Worm (Caenorhabditis elegans) whole organism, L1 larva: ENCODE measurements around the gene cul-2.

Experiments
- C04F5.9 ChIP-seq: sonication (generic microtip); optimal IDR thresholded peaks from 2 replicates; lab custom pipeline; 2016; ENCODE audit warnings: missing genetic modification characterization, missing compliant biosample characterization
- C16A3.4 ChIP-seq: fragments of 150-350 bp; optimal IDR thresholded peaks from 2 replicates; lab custom pipeline; 2014; ENCODE audit warnings: missing biosample characterization, missing genetic modification characterization
- C34B4.2 ChIP-seq: sonication (generic microtip); optimal IDR thresholded peaks from 2 replicates; lab custom pipeline; 2017; ENCODE audit warnings: mild to moderate bottlenecking, missing genetic modification characterization, missing compliant biosample characterization
- Y116A8C.19 ChIP-seq: sonication (generic microtip); optimal IDR thresholded peaks from 2 replicates; lab custom pipeline; 2016; ENCODE audit warnings: missing compliant biosample characterization, missing genetic modification characterization, borderline replicate concordance
- blmp-1 ChIP-seq: fragments of 150-350 bp; optimal IDR thresholded peaks from 2 replicates; lab custom pipeline; 2014; ENCODE audit warnings: missing biosample characterization, missing genetic modification characterization
- dsc-1 ChIP-seq: sonication (generic microtip); optimal IDR thresholded peaks from 2 replicates; lab custom pipeline; 2016; ENCODE audit warnings: mild to moderate bottlenecking, missing genetic modification characterization, missing compliant biosample characterization
- efl-1 ChIP-seq, 4 experiments: fragments of 150-350 bp; optimal IDR thresholded peaks in 3 of 4; peaks in 1 of 4; 1 replicate in 1 of 4; 2 replicates in 3 of 4; lab custom pipeline; 2014; ENCODE audit warnings: missing biosample characterization in 2 of 4, missing genetic modification characterization in 2 of 4, missing genetic modification reagents in 2 of 4
- elt-2 ChIP-seq: sonication (generic microtip); optimal IDR thresholded peaks from 2 replicates; lab custom pipeline; 2016; ENCODE audit warnings: missing genetic modification characterization, mild to moderate bottlenecking, inconsistent platforms, missing compliant biosample characterization, missing genetic modification reagents
- elt-3 ChIP-seq, 6 experiments: fragments of 150-350 bp in 1 of 6; sonication (generic microtip); optimal IDR thresholded peaks; 2 replicates each; lab custom pipeline; 2017 to 2018; ENCODE audit warnings: missing biosample characterization in 6 of 6, missing genetic modification characterization in 6 of 6, inconsistent platforms in 1 of 6
- ets-5 ChIP-seq: fragments of 200-800 bp; sonication (Bioruptor generic); IDR thresholded peaks from 2 replicates; pipeline ENCODE4 v1.3.6; 2022; ENCODE audit warnings: missing genetic modification characterization, missing compliant biosample characterization
- hlh-17 ChIP-seq: fragments of 200-800 bp; sonication (Bioruptor generic); optimal IDR thresholded peaks from 2 replicates; lab custom pipeline; 2018; ENCODE audit warnings: missing genetic modification characterization, mild to moderate bottlenecking, missing compliant biosample characterization, moderate library complexity, borderline replicate concordance
- hpl-2 ChIP-seq: fragments of 150-350 bp; optimal IDR thresholded peaks from 2 replicates; lab custom pipeline; 2014; ENCODE audit warnings: missing biosample characterization, missing genetic modification reagents, missing genetic modification characterization
- isw-1 ChIP-seq: fragments of 200-800 bp; sonication (Bioruptor generic); IDR thresholded peaks from 2 replicates; pipeline ENCODE4 v1.3.6; 2022; ENCODE audit warnings: missing genetic modification characterization, missing compliant biosample characterization
- jun-1 ChIP-seq: fragments of 150-350 bp; optimal IDR thresholded peaks from 2 replicates; lab custom pipeline; 2014; ENCODE audit warnings: missing biosample characterization, missing genetic modification reagents, missing genetic modification characterization
- lin-14 ChIP-seq: fragments of 200-800 bp; sonication (Bioruptor generic); optimal IDR thresholded peaks from 2 replicates; lab custom pipeline; 2018; ENCODE audit warnings: mild to moderate bottlenecking, missing genetic modification characterization, moderate library complexity, missing compliant biosample characterization
- lin-35 ChIP-seq, 2 experiments: fragments of 150-350 bp; optimal IDR thresholded peaks; 2 replicates each; lab custom pipeline; 2014; ENCODE audit warnings: missing biosample characterization in 2 of 2, missing genetic modification characterization in 2 of 2, missing genetic modification reagents in 2 of 2
- lin-39 ChIP-seq: fragments of 150-350 bp; optimal IDR thresholded peaks from 2 replicates; lab custom pipeline; 2014; ENCODE audit warnings: missing biosample characterization, missing genetic modification reagents, missing genetic modification characterization
- lsy-2 ChIP-seq, 2 experiments: fragments of 150-350 bp; optimal IDR thresholded peaks; 2 replicates each; lab custom pipeline; 2014; ENCODE audit warnings: missing biosample characterization in 2 of 2, missing genetic modification characterization in 2 of 2
- mef-2 ChIP-seq: fragments of 150-350 bp; optimal IDR thresholded peaks from 2 replicates; lab custom pipeline; 2014; ENCODE audit warnings: missing biosample characterization, missing genetic modification characterization
- mep-1 ChIP-seq: fragments of 150-350 bp; optimal IDR thresholded peaks from 2 replicates; lab custom pipeline; 2014; ENCODE audit warnings: missing biosample characterization, missing genetic modification characterization
- nhr-11 ChIP-seq: fragments of 150-350 bp; optimal IDR thresholded peaks from 2 replicates; lab custom pipeline; 2014; ENCODE audit warnings: missing biosample characterization, missing genetic modification characterization
- nhr-12 ChIP-seq: sonication (generic microtip); optimal IDR thresholded peaks from 2 replicates; lab custom pipeline; 2017; ENCODE audit warnings: missing biosample characterization, missing genetic modification characterization
- nhr-20 ChIP-seq: sonication (generic microtip); optimal IDR thresholded peaks from 2 replicates; lab custom pipeline; 2016; ENCODE audit warnings: mild to moderate bottlenecking, missing genetic modification characterization, missing compliant biosample characterization
- nhr-77 ChIP-seq: fragments of 150-350 bp; optimal IDR thresholded peaks from 2 replicates; lab custom pipeline; 2014; ENCODE audit warnings: missing biosample characterization, missing genetic modification characterization
- nhr-84 ChIP-seq: sonication (generic microtip); optimal IDR thresholded peaks from 2 replicates; lab custom pipeline; 2017; ENCODE audit warnings: missing biosample characterization, missing genetic modification characterization
- nhr-85 ChIP-seq: sonication (generic microtip); peaks from one replicate; lab custom pipeline; 2016; ENCODE audit warnings: missing genetic modification characterization, inconsistent platforms, missing compliant biosample characterization
- rnt-1 ChIP-seq: sonication (generic microtip); optimal IDR thresholded peaks from 2 replicates; lab custom pipeline; 2016; ENCODE audit warnings: mild to moderate bottlenecking, missing genetic modification characterization, moderate library complexity, missing compliant biosample characterization
- skn-1 ChIP-seq: fragments of 150-350 bp; optimal IDR thresholded peaks from 2 replicates; lab custom pipeline; 2014; ENCODE audit warnings: missing biosample characterization, missing genetic modification characterization
- snu-23 ChIP-seq: sonication (generic microtip); optimal IDR thresholded peaks from 2 replicates; lab custom pipeline; 2016; ENCODE audit warnings: missing genetic modification characterization, missing compliant biosample characterization
- sup-37 ChIP-seq: fragments of 200-800 bp; sonication (Bioruptor generic); optimal IDR thresholded peaks from 2 replicates; lab custom pipeline; 2018; ENCODE audit warnings: mild to moderate bottlenecking, missing genetic modification characterization, missing compliant biosample characterization
- swsn-7 ChIP-seq: sonication (generic microtip); optimal IDR thresholded peaks from 2 replicates; lab custom pipeline; 2016; ENCODE audit warnings: missing genetic modification characterization, missing compliant biosample characterization
- tlp-1 ChIP-seq: fragments of 150-350 bp; optimal IDR thresholded peaks from 2 replicates; lab custom pipeline; 2014; ENCODE audit warnings: missing biosample characterization, missing genetic modification characterization
- unc-98 ChIP-seq: fragments of 200-800 bp; sonication (Bioruptor generic); IDR thresholded peaks from 2 replicates; pipeline ENCODE4 v1.3.6; 2022; ENCODE audit warnings: missing genetic modification characterization, missing compliant biosample characterization
- zip-4 ChIP-seq: fragments of 200-800 bp; sonication (Bioruptor generic); optimal IDR thresholded peaks from 2 replicates; lab custom pipeline; 2018; ENCODE audit warnings: mild to moderate bottlenecking, missing genetic modification characterization, moderate library complexity, missing compliant biosample characterization

The cul-2 gene

DNA sequence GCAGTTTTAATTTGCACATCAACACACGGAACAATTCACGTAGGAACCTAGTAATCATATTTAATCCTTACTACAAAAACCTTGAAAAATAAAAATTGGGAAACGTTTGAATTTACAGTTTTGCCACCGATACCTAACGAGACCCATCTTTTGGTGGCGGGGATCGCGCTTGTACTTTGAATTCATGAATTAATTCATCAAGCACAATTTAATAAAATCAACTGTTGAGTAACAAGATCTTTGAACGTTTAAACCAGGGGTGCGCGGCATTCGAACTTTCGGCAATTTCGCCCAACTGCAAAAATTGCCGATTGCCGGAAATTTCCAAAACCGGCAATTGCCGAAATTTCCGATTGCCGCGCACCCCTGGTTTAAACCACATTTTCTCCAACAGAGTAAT is 30.4 kb upstream of the cul-2 start:
- TF ChIP-seq efl-1 (optimal IDR thresholded peaks at IDR 0.05; lab: Kevin White, UChicago): no peak
- TF ChIP-seq efl-1 (GFP tag; optimal IDR thresholded peaks at IDR 0.05 in 1 of 2; lab: Kevin White, UChicago): peak in 1 of 2 experiments; percentile 43
- TF ChIP-seq skn-1 (tag; lab: Kevin White, UChicago): no peak

DNA sequence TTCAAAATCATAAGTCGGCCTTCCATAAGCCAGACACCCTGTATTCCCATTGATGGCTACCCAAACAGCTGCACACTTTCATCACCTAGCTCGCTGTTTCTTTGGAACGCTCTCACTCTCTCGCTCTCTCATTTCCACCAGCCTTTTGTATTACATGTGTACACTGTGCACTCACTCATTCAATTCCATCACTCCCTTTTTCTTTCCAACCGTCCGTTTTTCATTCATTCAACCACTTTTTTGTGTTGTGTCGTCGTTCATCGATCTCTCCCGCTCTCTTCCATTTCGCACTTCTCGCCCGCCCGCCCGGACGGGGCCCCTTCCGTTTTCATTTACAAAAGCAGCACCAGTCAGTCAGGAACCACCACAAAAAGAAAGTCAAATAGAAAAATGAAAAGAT is 29.1 kb upstream of the cul-2 start:
- TF ChIP-seq ets-5 (GFP tag; lab: Robert Waterston, UW) (no peak), nhr-77 (tag; lab: Kevin White, UChicago) (no peak), isw-1 (GFP tag; lab: Robert Waterston, UW) (no peak), lin-14 (peak; percentile 52), lin-39 (tag; lab: Kevin White, UChicago) (no peak), nhr-20 (tag; lab: Kevin White, UChicago) (no peak), C04F5.9 (tag; lab: Kevin White, UChicago) (no peak)

DNA sequence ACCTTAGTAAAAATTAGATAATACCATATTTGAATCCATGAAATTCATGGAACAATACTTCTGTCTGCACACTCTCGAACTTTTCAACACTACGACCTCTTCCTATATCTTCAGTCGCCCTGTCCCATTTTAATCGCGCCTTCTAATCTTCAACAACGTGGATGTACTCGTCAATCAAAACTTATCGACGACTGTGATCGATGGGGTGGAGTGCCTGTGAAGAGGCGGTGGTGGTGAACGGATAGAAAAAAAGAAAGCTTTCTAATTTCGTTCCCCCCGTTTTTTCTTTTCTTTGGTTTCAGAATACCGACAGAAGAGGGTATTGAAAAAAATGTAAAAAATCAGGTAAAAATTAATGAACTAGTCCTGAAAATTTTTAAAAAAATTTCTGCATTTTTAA is 28.0 kb upstream of the cul-2 start:
- peak; percentile 35 for TF ChIP-seq lin-14
- TF ChIP-seq hpl-2: no peak
- TF ChIP-seq nhr-12: no peak
- TF ChIP-seq blmp-1 (tag; lab: Kevin White, UChicago): peak; percentile 78

DNA sequence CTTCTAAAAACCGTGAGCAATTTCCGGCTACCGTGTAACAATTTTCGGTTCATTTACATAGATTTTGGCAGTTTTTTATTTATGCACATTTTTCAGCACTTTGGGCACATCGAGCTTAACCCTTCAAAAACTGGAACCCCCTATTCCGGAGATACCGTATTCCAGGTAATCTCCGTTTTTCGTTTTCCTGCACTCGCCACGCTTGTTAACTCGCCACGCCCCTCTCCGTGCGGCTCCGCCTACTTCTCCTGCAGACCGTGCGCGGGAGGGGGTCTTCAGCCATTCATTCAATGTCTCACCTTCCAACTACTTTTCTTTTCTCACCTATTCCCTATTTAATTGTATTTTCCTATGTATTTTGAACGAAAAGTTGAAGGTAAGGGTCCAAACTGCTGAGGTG is 26.9 kb upstream of the cul-2 start:
- TF ChIP-seq blmp-1 (tag; lab: Kevin White, UChicago) (peak; percentile 27), unc-98 (GFP tag; lab: Robert Waterston, UW) (no peak), mef-2 (tag; lab: Kevin White, UChicago) (no peak), efl-1 (optimal IDR thresholded peaks at IDR 0.05; lab: Kevin White, UChicago) (no peak), efl-1 (GFP tag; optimal IDR thresholded peaks at IDR 0.05 in 1 of 2; lab: Kevin White, UChicago) (peak in 1 of 2 experiments; percentile 85)
- TF ChIP-seq, all 84 proteins: peak for 2

DNA sequence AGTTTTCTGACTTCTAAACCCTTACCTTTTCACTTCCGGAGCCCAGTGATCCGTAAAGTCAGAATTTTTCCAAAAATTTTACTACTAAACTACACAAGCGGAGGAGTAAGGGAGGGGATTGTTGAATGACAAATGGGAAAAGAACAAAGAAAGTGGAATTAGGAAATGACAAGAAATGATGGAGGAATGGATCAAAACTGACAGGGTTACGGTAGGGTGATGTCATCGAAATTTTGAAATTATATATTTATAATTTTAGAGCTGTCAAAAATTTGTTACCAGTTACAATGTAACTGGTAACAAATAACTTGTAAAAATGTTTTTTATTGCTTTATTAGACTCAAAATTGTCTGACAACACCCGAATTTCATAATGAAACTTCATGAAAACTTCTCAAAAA is 20.7 kb upstream of the cul-2 start:
- TF ChIP-seq C34B4.2 (tag; lab: Kevin White, UChicago): no peak
- peak in 1 of 2 experiments; percentile 25 for TF ChIP-seq lsy-2 (tag; optimal IDR thresholded peaks at IDR 0.05; lab: Kevin White, UChicago)

DNA sequence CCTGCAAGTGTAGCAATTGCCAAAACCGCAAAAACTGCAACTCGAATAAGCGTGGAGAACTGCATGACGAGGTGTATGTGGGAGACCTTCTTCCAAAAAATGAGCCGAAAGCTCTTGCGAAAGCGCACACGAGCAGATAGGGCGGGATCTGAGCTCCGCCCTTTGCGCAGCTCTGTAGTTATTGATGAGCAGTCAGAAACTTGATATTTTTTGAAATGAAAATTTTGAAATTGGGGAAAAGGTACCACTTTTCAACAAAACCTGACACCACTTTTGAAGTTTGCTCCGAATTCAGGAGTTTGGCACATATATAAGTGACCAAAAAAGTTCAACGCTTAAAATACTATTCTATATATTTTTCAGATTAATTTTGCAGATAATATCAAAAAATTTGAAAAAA is 19.3 kb upstream of the cul-2 start, which contains the start of gene flp-15:
flp-15 (minus strand) TSS at position 101 of the 400 bp plus-strand sequence.
- TF ChIP-seq mep-1 (tag; lab: Kevin White, UChicago): no peak
- TF ChIP-seq nhr-84 (tag; lab: Kevin White, UChicago): no peak
- TF ChIP-seq efl-1 (optimal IDR thresholded peaks at IDR 0.05; lab: Kevin White, UChicago): no peak
- peak in 1 of 2 experiments; percentile 37 for TF ChIP-seq efl-1 (GFP tag; optimal IDR thresholded peaks at IDR 0.05 in 1 of 2; lab: Kevin White, UChicago)
- no peak for TF ChIP-seq rnt-1
- no peak for TF ChIP-seq hlh-17 (GFP tag; lab: Kevin White, UChicago)
- no peak for TF ChIP-seq sup-37 (GFP tag; lab: Kevin White, UChicago)
- TF ChIP-seq, all 84 proteins: peak for 1

DNA sequence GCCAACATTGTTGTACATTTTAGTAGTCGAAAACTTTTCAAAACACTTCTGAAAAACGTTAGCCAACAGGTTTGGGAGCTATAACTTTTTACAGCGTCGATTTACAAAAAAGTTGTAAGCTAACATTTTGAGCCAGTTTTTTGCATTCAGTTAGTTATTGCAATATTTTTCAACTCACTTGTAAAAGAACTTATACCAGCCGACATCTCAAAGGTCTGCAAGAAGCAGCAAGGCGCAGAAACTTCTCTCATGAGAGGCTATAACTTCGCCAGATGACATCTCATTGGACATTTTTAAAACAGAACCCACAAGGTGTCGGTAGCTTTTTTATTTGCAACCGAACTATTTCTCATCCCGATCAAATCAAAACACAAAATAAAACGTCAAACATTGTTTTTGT is 17.6 kb upstream of the cul-2 start:
- TF ChIP-seq efl-1 (optimal IDR thresholded peaks at IDR 0.05; lab: Kevin White, UChicago) (no peak), efl-1 (GFP tag; optimal IDR thresholded peaks at IDR 0.05 in 1 of 2; lab: Kevin White, UChicago) (peak in 1 of 2 experiments; percentile 15), zip-4 (GFP tag; lab: Kevin White, UChicago) (no peak)

DNA sequence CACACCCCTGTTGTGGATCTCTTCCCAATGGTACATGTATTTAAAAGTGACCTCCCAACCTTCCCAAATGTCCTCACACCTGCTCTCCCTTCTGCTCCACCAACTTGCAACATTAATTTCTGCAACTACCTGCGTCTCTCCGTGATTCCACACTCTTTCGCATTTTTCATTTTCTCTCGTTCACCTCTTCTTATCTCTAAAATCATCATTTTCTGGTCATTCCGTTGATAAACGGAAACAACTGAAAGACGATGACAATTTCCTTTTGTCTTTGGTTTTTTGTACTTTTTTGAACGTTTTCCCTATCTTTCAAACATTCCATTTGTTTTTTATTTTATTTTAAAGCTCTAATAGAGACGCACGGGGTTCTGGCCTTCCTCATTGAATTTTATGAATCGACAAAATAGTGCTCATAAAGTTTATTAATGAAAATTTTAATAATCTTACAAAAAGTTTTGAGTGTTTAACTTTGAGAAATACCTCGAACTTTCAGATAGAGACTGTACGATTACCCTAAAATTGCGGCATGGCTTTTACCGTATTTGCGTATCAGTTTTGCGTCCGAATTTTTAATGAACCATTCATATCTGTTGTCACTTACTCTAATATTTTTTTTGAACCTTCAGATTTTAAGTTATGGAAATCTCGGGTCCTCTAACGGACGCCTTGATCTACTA is 14.3 kb upstream of the cul-2 start, which contains the start of gene aqp-11:
aqp-11 (plus strand) TSS at position 627 of the 677 bp plus-strand sequence.
- TF ChIP-seq lin-35 (GFP tag; optimal IDR thresholded peaks at IDR 0.05; lab: Kevin White, UChicago) (peak in 1 of 2 experiments; percentile 38), mep-1 (tag; lab: Kevin White, UChicago) (peak; percentile 5), nhr-85 (tag; lab: Kevin White, UChicago) (peak; percentile 29), elt-2 (peak; percentile 40), elt-3 (tag; optimal IDR thresholded peaks at IDR 0.05; lab: Kevin White, UChicago) (peak in 1 of 6 experiments; percentile 42), nhr-12 (no peak), nhr-11 (tag; lab: Kevin White, UChicago) (no peak), skn-1 (tag; lab: Kevin White, UChicago) (peak; percentile 96), lin-14 (peak; percentile 35), nhr-77 (tag; lab: Kevin White, UChicago) (no peak), Y116A8C.19 (tag; lab: Kevin White, UChicago) (no peak), tlp-1 (tag; lab: Kevin White, UChicago) (no peak), C16A3.4 (tag; lab: Kevin White, UChicago) (no peak), efl-1 (optimal IDR thresholded peaks at IDR 0.05; lab: Kevin White, UChicago) (peak in 1 of 2 experiments; percentile 13), efl-1 (GFP tag; optimal IDR thresholded peaks at IDR 0.05 in 1 of 2; lab: Kevin White, UChicago) (no peak), swsn-7 (tag; lab: Kevin White, UChicago) (no peak), dsc-1 (tag; lab: Kevin White, UChicago) (no peak), lin-39 (tag; lab: Kevin White, UChicago) (no peak), ets-5 (GFP tag; lab: Robert Waterston, UW) (no peak), jun-1 (tag; lab: Kevin White, UChicago) (no peak), snu-23 (GFP tag; lab: Kevin White, UChicago) (peak; percentile 11)
